Worm (Caenorhabditis elegans) whole organism, L2 larva: ENCODE measurements around the gene F09A5.3.

Experiments used
- R02D3.7 ChIP-seq: fragments of 150-350 bp; optimal IDR thresholded peaks from 2 replicates; lab custom pipeline; 2014; ENCODE audit warnings: missing biosample characterization, missing genetic modification characterization
- alr-1 ChIP-seq: fragments of 150-350 bp; optimal IDR thresholded peaks from 2 replicates; lab custom pipeline; 2014; ENCODE audit warnings: missing biosample characterization, missing genetic modification characterization
- ama-1 ChIP-seq: fragments of 150-350 bp; optimal IDR thresholded peaks from 2 replicates; lab custom pipeline; 2018; ENCODE audit warnings: inconsistent platforms
- nhr-129 ChIP-seq: fragments of 150-350 bp; optimal IDR thresholded peaks from 2 replicates; lab custom pipeline; 2014; ENCODE audit warnings: missing biosample characterization, missing genetic modification characterization
- nhr-77 ChIP-seq: fragments of 150-350 bp; optimal IDR thresholded peaks from 2 replicates; lab custom pipeline; 2014; ENCODE audit warnings: missing biosample characterization, missing genetic modification characterization
- snpc-4 ChIP-seq: fragments of 150-350 bp; optimal IDR thresholded peaks from 2 replicates; lab custom pipeline; 2014; ENCODE audit warnings: missing biosample characterization, missing genetic modification characterization
- unc-39 ChIP-seq: fragments of 150-350 bp; optimal IDR thresholded peaks from 2 replicates; lab custom pipeline; 2014; ENCODE audit warnings: missing biosample characterization, missing genetic modification characterization
- zag-1 ChIP-seq: fragments of 150-350 bp; optimal IDR thresholded peaks from 2 replicates; lab custom pipeline; 2014; ENCODE audit warnings: missing biosample characterization, missing genetic modification characterization
- ztf-4 ChIP-seq: fragments of 150-350 bp; optimal IDR thresholded peaks from 2 replicates; lab custom pipeline; 2014; ENCODE audit warnings: missing biosample characterization, missing genetic modification characterization

ce11 chrX:13198134-13198533 is 56.7 kb downstream of the F09A5.3 start:
- TF ChIP-seq nhr-77 (tag; lab: Kevin White, UChicago) (no peak), R02D3.7 (no peak), nhr-129 (tag; lab: Kevin White, UChicago) (no peak), snpc-4 (tag; lab: Kevin White, UChicago) (no peak), alr-1 (tag; lab: Kevin White, UChicago) (no peak), unc-39 (tag; lab: Kevin White, UChicago) (no peak), ama-1 (lab: Kevin White, UChicago) (no peak), zag-1 (no peak), ztf-4 (no peak)
